Fruit fly (Drosophila melanogaster): ENCODE data around the gene Rbp6.

- TF ChIP-seq CTCF (optimal IDR thresholded peaks at IDR 0.05) (no peak), CG8478 (optimal IDR thresholded peaks at IDR 0.05) (no peak)
Measured at dm6 chr3L:17033309-17033708, 204.7 kb downstream of the Rbp6 start.

All from S2 (cell line).